Worm (Caenorhabditis elegans) whole organism, L2 larva: Measurements from ENCODE around the gene msp-65.

Experiments used
- R02D3.7 ChIP-seq: fragments of 150-350 bp; optimal IDR thresholded peaks from 2 replicates; lab custom pipeline; 2014; ENCODE audit warnings: missing biosample characterization, missing genetic modification characterization
- alr-1 ChIP-seq: fragments of 150-350 bp; optimal IDR thresholded peaks from 2 replicates; lab custom pipeline; 2014; ENCODE audit warnings: missing biosample characterization, missing genetic modification characterization
- aly-2 ChIP-seq: fragments of 150-350 bp; optimal IDR thresholded peaks from 2 replicates; lab custom pipeline; 2014; ENCODE audit warnings: missing biosample characterization, missing genetic modification characterization
- blmp-1 ChIP-seq: sonication (generic microtip); optimal IDR thresholded peaks from 2 replicates; lab custom pipeline; 2017; ENCODE audit warnings: missing genetic modification characterization, mild to moderate bottlenecking, missing compliant biosample characterization, antibody characterized with exemption, moderate library complexity; ENCODE audit not compliant: insufficient read depth
- ceh-16 ChIP-seq: fragments of 150-350 bp; optimal IDR thresholded peaks from 2 replicates; lab custom pipeline; 2014; ENCODE audit warnings: missing biosample characterization, missing genetic modification characterization
- crh-2 ChIP-seq: sonication (generic microtip); optimal IDR thresholded peaks from 2 replicates; lab custom pipeline; 2017; ENCODE audit warnings: missing biosample characterization, missing genetic modification characterization
- dmd-4 ChIP-seq: sonication (generic microtip); optimal IDR thresholded peaks from 2 replicates; lab custom pipeline; 2017; ENCODE audit warnings: missing biosample characterization, missing genetic modification characterization
- egl-27 ChIP-seq: sonication (generic microtip); optimal IDR thresholded peaks from 3 replicates; lab custom pipeline; 2017; ENCODE audit warnings: missing biosample characterization, missing genetic modification reagents, missing genetic modification characterization
- elt-1 ChIP-seq: fragments of 150-350 bp; optimal IDR thresholded peaks from 2 replicates; lab custom pipeline; 2014; ENCODE audit warnings: missing biosample characterization, missing genetic modification characterization
- elt-3 ChIP-seq: sonication (generic microtip); optimal IDR thresholded peaks from 2 replicates; lab custom pipeline; 2017; ENCODE audit warnings: missing biosample characterization, missing genetic modification characterization
- fos-1 ChIP-seq: fragments of 150-350 bp; optimal IDR thresholded peaks from 2 replicates; lab custom pipeline; 2014; ENCODE audit warnings: missing biosample characterization, missing genetic modification characterization
- gmeb-1 ChIP-seq: fragments of 150-350 bp; optimal IDR thresholded peaks from 2 replicates; lab custom pipeline; 2014; ENCODE audit warnings: missing biosample characterization, missing genetic modification characterization
- lin-11 ChIP-seq: fragments of 150-350 bp; sonication (generic microtip); optimal IDR thresholded peaks from 2 replicates; lab custom pipeline; 2014; ENCODE audit warnings: missing biosample characterization, missing genetic modification characterization, inconsistent platforms, mixed read lengths
- lin-13 ChIP-seq: fragments of 150-350 bp; optimal IDR thresholded peaks from 2 replicates; lab custom pipeline; 2014; ENCODE audit warnings: missing biosample characterization, missing genetic modification reagents, missing genetic modification characterization
- lin-39 ChIP-seq: fragments of 150-350 bp; optimal IDR thresholded peaks from 2 replicates; lab custom pipeline; 2014; ENCODE audit warnings: missing biosample characterization, missing genetic modification reagents, missing genetic modification characterization
- lsy-2 ChIP-seq, 2 experiments: fragments of 150-350 bp in 1 of 2; sonication (generic microtip) in 1 of 2; optimal IDR thresholded peaks; 2 replicates each; lab custom pipeline; 2014 to 2017; ENCODE audit warnings: missing biosample characterization in 2 of 2, missing genetic modification characterization in 2 of 2
- mab-5 ChIP-seq: fragments of 150-350 bp; optimal IDR thresholded peaks from 2 replicates; lab custom pipeline; 2014; ENCODE audit warnings: missing biosample characterization, missing genetic modification characterization
- mdl-1 ChIP-seq, 2 experiments: fragments of 150-350 bp in 1 of 2; sonication (generic microtip) in 1 of 2; optimal IDR thresholded peaks; 2 replicates each; lab custom pipeline; 2017; ENCODE audit warnings: missing biosample characterization in 2 of 2, missing genetic modification characterization in 2 of 2
- nhr-10 ChIP-seq: sonication (generic microtip); optimal IDR thresholded peaks from 2 replicates; lab custom pipeline; 2017; ENCODE audit warnings: missing biosample characterization, missing genetic modification characterization
- nhr-12 ChIP-seq: fragments of 150-350 bp; optimal IDR thresholded peaks from 2 replicates; lab custom pipeline; 2014; ENCODE audit warnings: missing biosample characterization, missing genetic modification characterization
- nhr-129 ChIP-seq: fragments of 150-350 bp; optimal IDR thresholded peaks from 2 replicates; lab custom pipeline; 2014; ENCODE audit warnings: missing biosample characterization, missing genetic modification characterization
- nhr-21 ChIP-seq: fragments of 150-350 bp; optimal IDR thresholded peaks from 2 replicates; lab custom pipeline; 2014; ENCODE audit warnings: missing biosample characterization, missing genetic modification characterization
- nhr-23 ChIP-seq: fragments of 150-350 bp; optimal IDR thresholded peaks from 2 replicates; lab custom pipeline; 2014; ENCODE audit warnings: missing biosample characterization, missing genetic modification reagents, missing genetic modification characterization
- nhr-6 ChIP-seq: fragments of 150-350 bp; optimal IDR thresholded peaks from 2 replicates; lab custom pipeline; 2014; ENCODE audit warnings: missing biosample characterization, missing genetic modification characterization
- nhr-77 ChIP-seq: fragments of 150-350 bp; optimal IDR thresholded peaks from 2 replicates; lab custom pipeline; 2014; ENCODE audit warnings: missing biosample characterization, missing genetic modification characterization
- sem-4 ChIP-seq: fragments of 150-350 bp; optimal IDR thresholded peaks from 2 replicates; lab custom pipeline; 2014; ENCODE audit warnings: missing biosample characterization, missing genetic modification reagents, missing genetic modification characterization
- skn-1 ChIP-seq: sonication (generic microtip); optimal IDR thresholded peaks from 2 replicates; lab custom pipeline; 2017; ENCODE audit warnings: missing biosample characterization, missing genetic modification characterization
- sma-3 ChIP-seq: sonication (generic microtip); optimal IDR thresholded peaks from 2 replicates; lab custom pipeline; 2016; ENCODE audit warnings: missing genetic modification reagents, missing genetic modification characterization, missing compliant biosample characterization
- unc-55 ChIP-seq: fragments of 150-350 bp; sonication (generic microtip); optimal IDR thresholded peaks from 3 replicates; lab custom pipeline; 2014; ENCODE audit warnings: missing biosample characterization, missing genetic modification reagents, missing genetic modification characterization
- unc-62 ChIP-seq: fragments of 150-350 bp; optimal IDR thresholded peaks from 2 replicates; lab custom pipeline; 2014; ENCODE audit warnings: missing biosample characterization, missing genetic modification reagents, missing genetic modification characterization
- zag-1 ChIP-seq: fragments of 150-350 bp; optimal IDR thresholded peaks from 2 replicates; lab custom pipeline; 2014; ENCODE audit warnings: missing biosample characterization, missing genetic modification characterization
- ztf-1 ChIP-seq: fragments of 200-800 bp; sonication (Bioruptor generic); conservative IDR thresholded peaks from 2 replicates; pipeline ENCODE4 v1.3.6; 2022; ENCODE audit warnings: missing genetic modification characterization, missing compliant biosample characterization
- ztf-11 ChIP-seq: sonication (generic microtip); optimal IDR thresholded peaks from 2 replicates; lab custom pipeline; 2017; ENCODE audit warnings: missing biosample characterization, missing genetic modification characterization

Gene msp-65

DNA sequence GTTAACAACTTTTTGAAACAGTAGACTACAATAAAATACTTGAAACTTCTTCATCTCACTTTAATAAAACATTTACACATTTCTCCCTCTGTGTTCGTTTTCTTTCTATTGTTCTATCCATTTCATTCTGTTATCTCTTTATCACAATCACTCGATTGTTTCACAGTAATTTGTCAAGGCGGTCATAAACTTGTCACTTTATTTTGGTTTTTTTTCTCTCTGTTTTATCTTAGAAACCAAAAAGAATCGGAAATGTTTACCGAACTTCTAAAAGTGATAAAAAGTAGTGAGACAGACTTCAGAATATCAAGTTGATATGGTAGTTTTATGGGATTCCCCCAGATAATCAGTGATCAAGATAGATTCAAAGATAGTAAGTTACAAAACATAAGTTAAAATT is 22.9 kb downstream of the msp-65 start, which contains the start of gene Y4C6B.2:
TSS of gene Y4C6B.2 (plus strand) at position 320 of the 400 bp plus-strand sequence.
- TF ChIP-seq alr-1 (tag; lab: Kevin White, UChicago) (no peak), nhr-21 (tag; lab: Kevin White, UChicago) (no peak), ztf-1 (no peak), skn-1 (tag; lab: Kevin White, UChicago) (no peak), mdl-1 (tag; optimal IDR thresholded peaks at IDR 0.05; lab: Kevin White, UChicago) (no peak), elt-3 (tag; lab: Kevin White, UChicago) (no peak), elt-1 (tag; lab: Kevin White, UChicago) (no peak), unc-55 (GFP tag; lab: Kevin White, UChicago) (no peak), fos-1 (no peak), nhr-10 (tag; lab: Kevin White, UChicago) (no peak), zag-1 (tag; lab: Kevin White, UChicago) (no peak), nhr-6 (tag; lab: Kevin White, UChicago) (no peak), lin-13 (GFP tag; lab: Kevin White, UChicago) (no peak), lin-39 (tag; lab: Kevin White, UChicago) (no peak), ceh-16 (tag; lab: Kevin White, UChicago) (no peak), nhr-23 (no peak), lin-11 (tag; lab: Kevin White, UChicago) (no peak), nhr-129 (tag; lab: Kevin White, UChicago) (no peak), nhr-77 (tag; lab: Kevin White, UChicago) (no peak)

DNA sequence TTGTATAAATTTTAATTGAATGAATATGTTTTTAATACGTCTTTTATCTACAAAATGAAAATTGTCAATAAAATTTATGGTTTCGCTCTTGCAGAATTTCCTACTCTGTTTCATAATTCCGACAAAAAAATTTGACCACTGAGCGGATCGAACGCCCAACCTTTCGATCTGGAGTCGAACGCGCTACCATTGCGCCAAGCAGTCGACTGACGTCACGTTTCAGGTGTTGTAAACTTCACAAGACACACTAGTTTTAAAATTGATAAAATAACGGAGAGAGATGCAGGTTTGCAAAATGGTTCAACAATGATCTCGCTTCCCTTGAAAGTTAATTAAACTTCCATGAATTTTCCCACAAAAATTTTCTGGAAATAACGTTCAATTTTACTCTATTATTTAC is 27.8 kb downstream of the msp-65 start:
- TF ChIP-seq unc-62 = no peak
- no peak for TF ChIP-seq aly-2 (tag; lab: Kevin White, UChicago)
- TF ChIP-seq sem-4 (tag; lab: Kevin White, UChicago) = no peak
- peak; percentile 24 for TF ChIP-seq lin-13 (GFP tag; lab: Kevin White, UChicago)
- TF ChIP-seq sma-3 (GFP tag; lab: Kevin White, UChicago) = peak; percentile 60
- peak; percentile 13 for TF ChIP-seq fos-1
- no peak for TF ChIP-seq mdl-1 (tag; optimal IDR thresholded peaks at IDR 0.05; lab: Kevin White, UChicago)
- peak; percentile 48 for TF ChIP-seq crh-2 (tag; lab: Kevin White, UChicago)
- no peak for TF ChIP-seq elt-1 (tag; lab: Kevin White, UChicago)

- peak; percentile 68 for TF ChIP-seq fos-1
Observed at ce11 chrIV:5350480-5351193, 34.3 kb downstream of the msp-65 start, which contains the start of gene gba-4. Gene gba-4, minus strand, starts transcription at chrIV:5350897.

DNA sequence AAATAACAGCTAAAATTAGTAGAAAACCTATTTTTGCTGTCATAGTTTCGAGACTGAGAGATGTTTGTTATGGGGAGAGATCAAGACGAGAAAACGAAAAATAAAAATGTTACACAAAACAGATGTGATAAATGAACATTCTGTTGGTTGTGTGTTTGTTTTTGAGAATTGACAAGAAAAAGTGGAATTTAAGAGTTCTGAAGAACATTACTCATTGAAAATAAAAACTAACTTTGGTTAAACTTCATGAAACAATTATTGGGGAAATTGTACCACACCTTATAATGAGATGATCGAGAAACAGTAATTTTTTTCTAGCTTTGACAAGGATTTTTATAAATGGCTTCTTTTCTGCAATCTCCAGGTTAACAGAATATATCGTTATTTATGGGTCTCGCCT is 37.0 kb downstream of the msp-65 start, which contains the start of gene Y4C6B.7:
TSS of gene Y4C6B.7 (minus strand) at position 101 of the 400 bp plus-strand sequence.
- no peak for TF ChIP-seq nhr-12 (tag; lab: Kevin White, UChicago)
- no peak for TF ChIP-seq dmd-4 (tag; lab: Kevin White, UChicago)
- no peak for TF ChIP-seq mab-5 (tag; lab: Kevin White, UChicago)
- no peak for TF ChIP-seq lin-39 (tag; lab: Kevin White, UChicago)
- no peak for TF ChIP-seq ztf-11 (tag; lab: Kevin White, UChicago)
- no peak for TF ChIP-seq nhr-6 (tag; lab: Kevin White, UChicago)
- TF ChIP-seq unc-55 (GFP tag; lab: Kevin White, UChicago) = no peak
- TF ChIP-seq egl-27 (tag; lab: Kevin White, UChicago) = no peak
- no peak for TF ChIP-seq sma-3 (GFP tag; lab: Kevin White, UChicago)

DNA sequence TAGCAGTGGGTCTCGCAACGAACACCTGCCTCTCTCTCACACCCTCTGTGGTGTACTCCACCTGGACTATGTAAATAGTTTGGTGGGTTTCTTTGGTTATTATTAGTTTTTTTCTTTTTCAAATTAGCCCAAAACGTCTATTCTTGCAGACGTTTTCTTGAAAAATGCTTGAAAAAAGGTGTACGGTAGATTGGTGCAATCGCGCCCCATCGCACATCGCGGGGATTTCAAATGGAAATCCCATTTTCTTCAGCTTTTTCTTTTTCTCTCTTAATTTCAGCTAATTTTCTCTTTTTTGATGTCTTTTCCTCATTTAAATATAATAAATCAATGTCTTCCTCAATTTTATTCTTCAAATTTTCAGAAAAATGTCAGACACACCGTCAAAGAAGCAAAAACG is 37.8 kb downstream of the msp-65 start, which contains the start of gene Y4C6B.1:
TSS of gene Y4C6B.1 (plus strand) at position 365 of the 400 bp plus-strand sequence.
- TF ChIP-seq gmeb-1 = no peak
- no peak for TF ChIP-seq blmp-1 (tag; lab: Kevin White, UChicago)
- peak in 1 of 2 experiments; percentile 87 for TF ChIP-seq lsy-2 (tag; optimal IDR thresholded peaks at IDR 0.05; lab: Kevin White, UChicago)
- no peak for TF ChIP-seq R02D3.7
- peak; percentile 16 for TF ChIP-seq unc-55 (GFP tag; lab: Kevin White, UChicago)
